Fruit fly (Drosophila melanogaster) whole organism, embryonic: ENCODE results near the gene Cep290.

Experiments used
- Abd-B ChIP-seq: fragments of 200-800 bp; sonication (Bioruptor generic); optimal IDR thresholded peaks from 2 replicates; lab custom pipeline; 2018; ENCODE audit warnings: missing biosample characterization, mild to moderate bottlenecking, missing genetic modification characterization, moderate library complexity
- Ada2b ChIP-seq: fragments of 200-800 bp; sonication (Bioruptor generic); IDR thresholded peaks from 2 replicates; pipeline ENCODE4 v1.3.6; 2022; ENCODE audit warnings: missing biosample characterization, missing genetic modification characterization
- CG1024 ChIP-seq: fragments of 200-800 bp; sonication (Bioruptor generic); IDR thresholded peaks from 2 replicates; pipeline ENCODE4 v1.3.6; 2022; ENCODE audit warnings: missing biosample characterization, missing genetic modification characterization
- CG10543 ChIP-seq: fragments of 200-800 bp; sonication (Bioruptor generic); optimal IDR thresholded peaks from 3 replicates; lab custom pipeline; 2017; ENCODE audit warnings: missing biosample characterization, mild to moderate bottlenecking, missing genetic modification characterization, moderate library complexity
- CG11560 ChIP-seq: fragments of 200-800 bp; sonication (Bioruptor generic); IDR thresholded peaks from 3 replicates; pipeline ENCODE4 v1.3.6; 2022; ENCODE audit warnings: missing biosample characterization, missing genetic modification characterization
- CG12236 ChIP-seq: fragments of 200-800 bp; sonication (Bioruptor generic); optimal IDR thresholded peaks from 2 replicates; lab custom pipeline; 2016; ENCODE audit warnings: missing biosample characterization, missing genetic modification characterization
- CG12391 ChIP-seq: fragments of 200-800 bp; sonication (Bioruptor generic); optimal IDR thresholded peaks from 3 replicates; lab custom pipeline; 2018; ENCODE audit warnings: missing biosample characterization, mild to moderate bottlenecking, missing genetic modification characterization, moderate library complexity
- CG12744 ChIP-seq: fragments of 200-800 bp; sonication (Bioruptor generic); optimal IDR thresholded peaks from 2 replicates; lab custom pipeline; 2016; ENCODE audit warnings: missing biosample characterization, missing genetic modification characterization
- CG1647 ChIP-seq: fragments of 200-800 bp; sonication (Bioruptor generic); optimal IDR thresholded peaks from 3 replicates; lab custom pipeline; 2016; ENCODE audit warnings: missing biosample characterization, missing genetic modification characterization
- CG17912 ChIP-seq: fragments of 200-800 bp; sonication (Bioruptor generic); optimal IDR thresholded peaks from 2 replicates; lab custom pipeline; 2018; ENCODE audit warnings: missing biosample characterization, mild to moderate bottlenecking, missing genetic modification characterization
- CG18011 ChIP-seq: fragments of 200-800 bp; sonication (Bioruptor generic); optimal IDR thresholded peaks from 2 replicates; lab custom pipeline; 2017; ENCODE audit warnings: missing biosample characterization, missing genetic modification characterization, mild to moderate bottlenecking, moderate library complexity, missing genotype
- CG18619 ChIP-seq: fragments of 200-800 bp; sonication (Bioruptor generic); optimal IDR thresholded peaks from 3 replicates; lab custom pipeline; 2017; ENCODE audit warnings: missing biosample characterization, mild to moderate bottlenecking, missing genetic modification characterization
- CG31224 ChIP-seq: fragments of 200-800 bp; sonication (Bioruptor generic); IDR thresholded peaks from 2 replicates; pipeline ENCODE4 v1.3.6; 2022; ENCODE audit warnings: missing biosample characterization, missing genetic modification characterization
- CG31441 ChIP-seq: fragments of 200-800 bp; sonication (Bioruptor generic); IDR thresholded peaks from 2 replicates; pipeline ENCODE4 v1.3.6; 2022; ENCODE audit warnings: missing biosample characterization, missing genetic modification characterization
- CG34376 ChIP-seq: fragments of 200-800 bp; sonication (Bioruptor generic); optimal IDR thresholded peaks from 2 replicates; lab custom pipeline; 2018; ENCODE audit warnings: missing biosample characterization, mild to moderate bottlenecking, missing genetic modification characterization
- CG4360 ChIP-seq: fragments of 200-800 bp; sonication (Bioruptor generic); IDR thresholded peaks from 2 replicates; pipeline ENCODE4 v1.3.6; 2022; ENCODE audit warnings: missing biosample characterization, missing genetic modification characterization
- CG6254 ChIP-seq: fragments of 200-800 bp; sonication (Bioruptor generic); optimal IDR thresholded peaks from 3 replicates; lab custom pipeline; 2017; ENCODE audit warnings: mild to moderate bottlenecking, missing biosample characterization, missing genetic modification reagents, missing genetic modification characterization
- CG6654 ChIP-seq: fragments of 200-800 bp; sonication (Bioruptor generic); optimal IDR thresholded peaks from 2 replicates; lab custom pipeline; 2017; ENCODE audit warnings: missing biosample characterization, mild to moderate bottlenecking, missing genetic modification characterization
- CG6813 ChIP-seq: fragments of 200-800 bp; sonication (Bioruptor generic); optimal IDR thresholded peaks from 2 replicates; lab custom pipeline; 2017; ENCODE audit warnings: missing biosample characterization, missing genetic modification characterization, mild to moderate bottlenecking, moderate library complexity, missing genetic modification reagents
- CG7271 ChIP-seq: fragments of 200-800 bp; sonication (Bioruptor generic); optimal IDR thresholded peaks from 2 replicates; lab custom pipeline; 2018; ENCODE audit warnings: missing biosample characterization, mild to moderate bottlenecking, missing genetic modification characterization, moderate library complexity
- CG9932 ChIP-seq: fragments of 200-800 bp; sonication (Bioruptor generic); IDR thresholded peaks from 2 replicates; pipeline ENCODE4 v1.3.6; 2022; ENCODE audit warnings: missing biosample characterization, missing genetic modification characterization
- CrebB ChIP-seq: fragments of 200-800 bp; sonication (Bioruptor generic); optimal IDR thresholded peaks from 3 replicates; lab custom pipeline; 2018; ENCODE audit warnings: missing biosample characterization, mild to moderate bottlenecking, missing genetic modification characterization
- Deaf1 ChIP-seq: fragments of 200-800 bp; optimal IDR thresholded peaks from 3 replicates; lab custom pipeline; 2019; ENCODE audit warnings: missing biosample characterization, mild to moderate bottlenecking, missing genetic modification characterization, moderate library complexity
- Dfd ChIP-seq, 2 experiments: fragments of >200 bp; optimal IDR thresholded peaks; 2 replicates each; lab custom pipeline; 2017; ENCODE audit warnings: missing biosample characterization in 2 of 2, missing genetic modification characterization in 2 of 2
- Dll ChIP-seq: fragments of 200-800 bp; sonication (Bioruptor generic); IDR thresholded peaks from 4 replicates; pipeline ENCODE4 v1.3.6; 2022; ENCODE audit warnings: missing biosample characterization, missing genetic modification characterization; ENCODE audit not compliant: partially characterized antibody
- Doc3 ChIP-seq: fragments of 200-800 bp; sonication (Bioruptor generic); IDR thresholded peaks from 3 replicates; pipeline ENCODE4 v1.3.6; 2022; ENCODE audit warnings: missing biosample characterization, missing genetic modification characterization; ENCODE audit not compliant: partially characterized antibody
- Eip74EF ChIP-seq, 2 experiments: fragments of 200-800 bp in 1 of 2; fragments of >200 bp in 1 of 2; sonication (Bioruptor generic) in 1 of 2; optimal IDR thresholded peaks; 2 replicates each; lab custom pipeline; 2017 to 2019; ENCODE audit warnings: missing biosample characterization in 2 of 2, missing genetic modification characterization in 2 of 2, mild to moderate bottlenecking in 1 of 2, moderate library complexity in 1 of 2
- HLHmδ ChIP-seq: fragments of 200-800 bp; sonication (Bioruptor generic); optimal IDR thresholded peaks from 2 replicates; lab custom pipeline; 2018; ENCODE audit warnings: missing biosample characterization, mild to moderate bottlenecking, missing genetic modification characterization, moderate library complexity
- MTF-1 ChIP-seq: fragments of 200-800 bp; sonication (Bioruptor generic); optimal IDR thresholded peaks from 2 replicates; lab custom pipeline; 2018; ENCODE audit warnings: missing biosample characterization, mild to moderate bottlenecking, missing genetic modification characterization, borderline replicate concordance
- Med ChIP-seq: fragments of 200-800 bp; sonication (Bioruptor generic); peaks from one replicate; lab custom pipeline; 2016; ENCODE audit warnings: missing biosample characterization, missing genetic modification characterization, mild to moderate bottlenecking, inconsistent platforms, moderate library complexity
- Mrtf ChIP-seq: fragments of 200-800 bp; sonication (Bioruptor generic); IDR thresholded peaks from 3 replicates; pipeline ENCODE4 v1.3.6; 2022; ENCODE audit warnings: missing biosample characterization, missing genetic modification characterization
- PHDP ChIP-seq: fragments of 200-800 bp; sonication (Bioruptor generic); optimal IDR thresholded peaks from 3 replicates; lab custom pipeline; 2018; ENCODE audit warnings: missing biosample characterization, mild to moderate bottlenecking, missing genetic modification characterization, moderate library complexity
- Pdp1 ChIP-seq, 2 experiments: fragments of 200-800 bp; sonication (Bioruptor generic); optimal IDR thresholded peaks; 3 replicates each; lab custom pipeline; 2016; ENCODE audit warnings: missing biosample characterization in 2 of 2, missing genetic modification characterization in 2 of 2, mild to moderate bottlenecking in 1 of 2, moderate library complexity in 1 of 2
- Poxn ChIP-seq: fragments of 200-800 bp; sonication (Bioruptor generic); IDR thresholded peaks from 2 replicates; pipeline ENCODE4 v1.3.6; 2022; ENCODE audit warnings: missing biosample characterization, missing genetic modification characterization
- Side ChIP-seq: fragments of 200-800 bp; sonication (Bioruptor generic); optimal IDR thresholded peaks from 2 replicates; lab custom pipeline; 2016; ENCODE audit warnings: missing biosample characterization, missing genetic modification characterization
- Stat92E ChIP-seq, 3 experiments: fragments of >200 bp in 2 of 3; fragments of 200-800 bp in 1 of 3; sonication (Bioruptor generic) in 1 of 3; optimal IDR thresholded peaks; 2 replicates each; lab custom pipeline; 2017 to 2019; ENCODE audit warnings: missing biosample characterization in 3 of 3, missing genetic modification characterization in 3 of 3, mild to moderate bottlenecking in 1 of 3, moderate library complexity in 1 of 3
- Xbp1 ChIP-seq: fragments of 200-800 bp; sonication (Bioruptor generic); optimal IDR thresholded peaks from 3 replicates; lab custom pipeline; 2016; ENCODE audit warnings: missing biosample characterization, mild to moderate bottlenecking, missing genetic modification characterization
- abd-A ChIP-seq: fragments of 200-800 bp; sonication (Bioruptor generic); optimal IDR thresholded peaks from 3 replicates; lab custom pipeline; 2019; ENCODE audit warnings: missing biosample characterization, mild to moderate bottlenecking, missing genetic modification characterization, moderate library complexity
- dati ChIP-seq: fragments of 200-800 bp; sonication (Bioruptor generic); IDR thresholded peaks from 2 replicates; pipeline ENCODE4 v1.3.6; 2022; ENCODE audit warnings: missing biosample characterization, missing genetic modification characterization
- esg ChIP-seq: fragments of 200-800 bp; sonication (Bioruptor generic); conservative IDR thresholded peaks from 2 replicates; pipeline ENCODE4 v1.3.6; 2022; ENCODE audit warnings: missing biosample characterization, missing genetic modification characterization
- ftz-f1 ChIP-seq: fragments of 200-800 bp; sonication (Bioruptor generic); optimal IDR thresholded peaks from 2 replicates; lab custom pipeline; 2016; ENCODE audit warnings: missing biosample characterization, missing genetic modification characterization
- gfzf ChIP-seq: fragments of 200-800 bp; sonication (Bioruptor generic); optimal IDR thresholded peaks from 2 replicates; lab custom pipeline; 2016; ENCODE audit warnings: missing biosample characterization, mild to moderate bottlenecking, missing genetic modification characterization, moderate library complexity
- mam ChIP-seq: fragments of 200-800 bp; sonication (Bioruptor generic); optimal IDR thresholded peaks from 3 replicates; lab custom pipeline; 2016; ENCODE audit warnings: missing biosample characterization, missing genetic modification characterization
- pb ChIP-seq: fragments of 200-800 bp; sonication (Bioruptor generic); optimal IDR thresholded peaks from 3 replicates; lab custom pipeline; 2016; ENCODE audit warnings: missing biosample characterization, missing genetic modification characterization
- pnt ChIP-seq: fragments of 200-800 bp; sonication (Bioruptor generic); optimal IDR thresholded peaks from 3 replicates; lab custom pipeline; 2016; ENCODE audit warnings: missing biosample characterization, missing genetic modification characterization
- pzg ChIP-seq: fragments of 200-800 bp; sonication (Bioruptor generic); optimal IDR thresholded peaks from 3 replicates; lab custom pipeline; 2018; ENCODE audit warnings: missing biosample characterization, mild to moderate bottlenecking, missing genetic modification characterization, moderate library complexity
- repo ChIP-seq: fragments of 200-800 bp; sonication (Bioruptor generic); optimal IDR thresholded peaks from 2 replicates; lab custom pipeline; 2016; ENCODE audit warnings: missing biosample characterization, missing genetic modification characterization
- row ChIP-seq: fragments of 200-800 bp; sonication (Bioruptor generic); IDR thresholded peaks from 3 replicates; pipeline ENCODE4 v1.3.6; 2022; ENCODE audit warnings: missing biosample characterization, missing genetic modification characterization
- so ChIP-seq: fragments of 200-800 bp; sonication (Bioruptor generic); IDR thresholded peaks from 3 replicates; pipeline ENCODE4 v1.3.6; 2022; ENCODE audit warnings: missing biosample characterization, missing genetic modification characterization
- tap ChIP-seq: fragments of 200-800 bp; optimal IDR thresholded peaks from 3 replicates; lab custom pipeline; 2019; ENCODE audit warnings: missing biosample characterization, mild to moderate bottlenecking, missing genetic modification characterization, moderate library complexity
- ttk ChIP-seq: fragments of 200-800 bp; sonication (Bioruptor generic); IDR thresholded peaks from 2 replicates; pipeline ENCODE4 v2.1.2; 2022; ENCODE audit warnings: missing biosample characterization, missing genetic modification characterization

The Cep290 gene

DNA sequence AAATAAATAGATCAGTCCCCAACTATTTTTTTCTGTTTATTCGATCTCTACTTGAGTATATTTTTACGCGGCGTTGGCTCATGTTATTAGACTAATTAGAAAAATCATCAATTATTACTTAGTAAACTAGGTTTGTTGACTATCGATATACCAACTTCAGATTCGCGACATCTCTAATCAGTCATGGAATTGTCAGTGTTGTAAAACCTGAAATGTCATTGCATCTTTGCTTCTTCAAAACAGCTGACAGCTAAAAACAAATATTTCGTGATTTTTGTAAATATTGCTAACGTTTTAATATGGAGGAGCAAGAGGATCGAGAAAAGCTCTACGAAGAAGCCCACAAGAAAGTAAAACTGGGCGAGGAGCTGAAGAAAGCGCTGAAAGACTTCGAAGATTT lies 9.8 kb upstream of the Cep290 start, which contains the start of gene CG42553 (continued):
- TF ChIP-seq CG6813 (no peak), gfzf (GFP tag; lab: Kevin White, UChicago) (no peak), CG6254 (GFP tag; lab: Kevin White, UChicago) (no peak), Side (no peak), pzg (GFP tag; lab: Kevin White, UChicago) (peak; percentile 52), CG1024 (GFP tag; lab: Robert Waterston, UW) (no peak), CG6654 (GFP tag; lab: Kevin White, UChicago) (no peak), esg (no peak), PHDP (tag; lab: Kevin White, UChicago) (no peak), Mrtf (GFP tag; lab: Robert Waterston, UW) (no peak), CG12236 (GFP tag; lab: Kevin White, UChicago) (no peak), repo (no peak), Stat92E (GFP tag; optimal IDR thresholded peaks at IDR 0.05; lab: Kevin White, UChicago) (no peak), CG10543 (GFP tag; lab: Kevin White, UChicago) (no peak), CG12391 (tag; lab: Kevin White, UChicago) (no peak), CG34376 (GFP tag; lab: Kevin White, UChicago) (no peak), CG18011 (no peak), CG12744 (GFP tag; lab: Kevin White, UChicago) (no peak), pnt (GFP tag; lab: Kevin White, UChicago) (no peak), Dfd (GFP tag; optimal IDR thresholded peaks at IDR 0.05; lab: Kevin White, UChicago) (no peak), CG11560 (no peak), dati (GFP tag; lab: Robert Waterston, UW) (no peak), mam (GFP tag; lab: Kevin White, UChicago) (no peak), CG18619 (GFP tag; lab: Kevin White, UChicago) (no peak), ttk (no peak), Ada2b (GFP tag; lab: Robert Waterston, UW) (no peak), ftz-f1 (no peak), CrebB (tag; lab: Kevin White, UChicago) (no peak), CG7271 (no peak), CG17912 (GFP tag; lab: Kevin White, UChicago) (no peak), MTF-1 (GFP tag; lab: Kevin White, UChicago) (no peak), Dll (GFP tag; lab: Robert Waterston, UW) (peak; percentile 63), Deaf1 (tag; lab: Kevin White, UChicago) (no peak), Doc3 (GFP tag; lab: Robert Waterston, UW) (peak; percentile 48; the same call in 2 of the 3 replicates), CG1647 (no peak), abd-A (tag; lab: Kevin White, UChicago) (no peak), HLHmδ (GFP tag; lab: Kevin White, UChicago) (no peak), Abd-B (GFP tag; lab: Kevin White, UChicago) (no peak), row (peak; percentile 77), Pdp1 (GFP tag; optimal IDR thresholded peaks at IDR 0.05; lab: Kevin White, UChicago) (no peak), pb (GFP tag; lab: Kevin White, UChicago) (no peak), Med (peak; percentile 82), CG9932 (GFP tag; lab: Robert Waterston, UW) (peak; percentile 9; the same call in 1 of the 2 replicates), Xbp1 (GFP tag; lab: Kevin White, UChicago) (no peak), tap (tag; lab: Kevin White, UChicago) (no peak), CG31224 (GFP tag; lab: Robert Waterston, UW) (no peak), Eip74EF (GFP tag; optimal IDR thresholded peaks at IDR 0.05; lab: Kevin White, UChicago) (no peak), CG31441 (GFP tag; lab: Robert Waterston, UW) (no peak), CG4360 (GFP tag; lab: Robert Waterston, UW) (no peak), so (GFP tag; lab: Robert Waterston, UW) (no peak), Poxn (GFP tag; lab: Robert Waterston, UW) (no peak)
